Fruit fly (Drosophila melanogaster) whole organism, embryonic: Measurements from ENCODE around the gene FucTA.

Experiments used
- Ada2b ChIP-seq: fragments of 200-800 bp; sonication (Bioruptor generic); IDR thresholded peaks from 2 replicates; pipeline ENCODE4 v1.3.6; 2022; ENCODE audit warnings: missing biosample characterization, missing genetic modification characterization
- CG3995 ChIP-seq: fragments of 200-800 bp; sonication (Bioruptor generic); optimal IDR thresholded peaks from 3 replicates; lab custom pipeline; 2016; ENCODE audit warnings: missing biosample characterization, missing genetic modification characterization
- CG4328 ChIP-seq: fragments of 200-800 bp; sonication (Bioruptor generic); optimal IDR thresholded peaks from 3 replicates; lab custom pipeline; 2017; ENCODE audit warnings: missing biosample characterization, missing genetic modification reagents, missing genetic modification characterization
- Dll ChIP-seq: fragments of 200-800 bp; sonication (Bioruptor generic); IDR thresholded peaks from 4 replicates; pipeline ENCODE4 v1.3.6; 2022; ENCODE audit warnings: missing biosample characterization, missing genetic modification characterization; ENCODE audit not compliant: partially characterized antibody
- PHDP ChIP-seq: fragments of 200-800 bp; sonication (Bioruptor generic); optimal IDR thresholded peaks from 3 replicates; lab custom pipeline; 2018; ENCODE audit warnings: missing biosample characterization, mild to moderate bottlenecking, missing genetic modification characterization, moderate library complexity
- dpn ChIP-seq, 2 experiments: fragments of 200-800 bp; sonication (Bioruptor generic); optimal IDR thresholded peaks; 3 replicates each; lab custom pipeline; 2016; ENCODE audit warnings: missing biosample characterization in 2 of 2, missing genetic modification characterization in 2 of 2
- emc ChIP-seq: fragments of 200-800 bp; sonication (Bioruptor generic); optimal IDR thresholded peaks from 2 replicates; lab custom pipeline; 2016; ENCODE audit warnings: missing biosample characterization, missing genetic modification characterization
- sd ChIP-seq: fragments of 200-800 bp; sonication (Bioruptor generic); optimal IDR thresholded peaks from 3 replicates; lab custom pipeline; 2018; ENCODE audit warnings: missing biosample characterization, mild to moderate bottlenecking, missing genetic modification characterization, moderate library complexity
- shn ChIP-seq: fragments of 200-800 bp; sonication (Bioruptor generic); optimal IDR thresholded peaks from 3 replicates; lab custom pipeline; 2016; ENCODE audit warnings: missing biosample characterization, missing genetic modification characterization
- trh ChIP-seq: fragments of 200-800 bp; sonication (Bioruptor generic); optimal IDR thresholded peaks from 2 replicates; lab custom pipeline; 2016; ENCODE audit warnings: missing biosample characterization, missing genetic modification characterization
- vvl ChIP-seq: fragments of 200-800 bp; sonication (Bioruptor generic); IDR thresholded peaks from 2 replicates; pipeline ENCODE4 v1.3.6; 2022; ENCODE audit warnings: missing biosample characterization, missing genetic modification characterization

DNA sequence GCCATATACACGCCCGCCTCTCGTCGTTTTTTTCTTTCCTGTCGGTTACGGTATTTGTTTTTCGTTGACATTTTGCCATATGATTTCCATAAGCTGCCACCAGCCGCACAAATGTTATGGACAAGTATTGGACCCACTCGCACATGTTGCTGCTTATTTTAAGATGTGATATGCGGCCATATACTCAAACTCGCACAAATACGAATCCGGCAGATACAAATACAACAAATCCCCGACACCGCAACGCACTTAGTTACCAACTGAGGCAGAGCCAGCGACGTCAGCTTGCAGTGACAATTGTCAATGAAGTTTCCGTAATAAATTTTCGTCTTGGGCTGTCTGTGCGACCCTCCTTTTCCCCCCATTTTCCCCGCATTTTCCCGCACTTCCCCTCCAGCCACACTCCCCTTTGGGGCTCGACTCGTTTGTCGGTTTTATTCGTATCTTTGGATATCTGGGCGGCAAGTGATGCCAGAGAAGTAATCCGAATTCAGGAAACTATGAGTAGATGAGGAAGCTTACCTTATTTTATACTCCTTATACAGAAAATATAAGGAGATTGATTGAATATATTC is 29.8 kb downstream of the FucTA start:
- TF ChIP-seq trh (GFP tag; lab: Kevin White, UChicago) (no peak), shn (GFP tag; lab: Kevin White, UChicago) (no peak), vvl (GFP tag; lab: Robert Waterston, UW) (no peak), CG3995 (GFP tag; lab: Kevin White, UChicago) (no peak), Dll (GFP tag; lab: Robert Waterston, UW) (no peak), dpn (GFP tag; optimal IDR thresholded peaks at IDR 0.05; lab: Kevin White, UChicago) (no peak), emc (GFP tag; lab: Kevin White, UChicago) (no peak), Ada2b (GFP tag; lab: Robert Waterston, UW) (no peak), sd (tag; lab: Kevin White, UChicago) (no peak), PHDP (tag; lab: Kevin White, UChicago) (no peak), CG4328 (GFP tag; lab: Kevin White, UChicago) (no peak)
